Fruit fly (Drosophila melanogaster): Measurements from ENCODE around the gene alpha-Est10.

alpha-Est10 gene

dm6 chr3R:7515599-7516069 is 22.0 kb upstream of the alpha-Est10 start, which contains the start of gene alpha-Est8 (continued):
- TF ChIP-seq Camta (GFP tag; optimal IDR thresholded peaks at IDR 0.05), result no peak
- TF ChIP-seq CG32772 (GFP tag; IDR thresholded peaks at IDR 0.05), result no peak
- no peak for TF ChIP-seq ken (GFP tag; IDR thresholded peaks at IDR 0.05)
- no peak for TF ChIP-seq CG14014 (GFP tag; IDR thresholded peaks at IDR 0.05)
- TF ChIP-seq CG15479 (GFP tag; optimal IDR thresholded peaks at IDR 0.05), result no peak
- no peak for TF ChIP-seq mld (GFP tag; IDR thresholded peaks at IDR 0.05; ENCODE audit: partially characterized antibody)
- TF ChIP-seq slp2 (GFP tag; optimal IDR thresholded peaks at IDR 0.05), result no peak
- no peak for TF ChIP-seq Tbp (GFP tag; optimal IDR thresholded peaks at IDR 0.05)
- TF ChIP-seq CG17385 (GFP tag; optimal IDR thresholded peaks at IDR 0.05), result no peak
- TF ChIP-seq Rfx (GFP tag; IDR thresholded peaks at IDR 0.05), result peak; percentile 34; the same call in 1 of the 2 replicates
- TF ChIP-seq tap (tag; optimal IDR thresholded peaks at IDR 0.05), result no peak
- TF ChIP-seq Adf1 (GFP tag; IDR thresholded peaks at IDR 0.05), result peak; percentile 63; the same call in 1 of the 2 replicates
- TF ChIP-seq Trl (optimal IDR thresholded peaks at IDR 0.05), result no peak
- TF ChIP-seq Trl (GFP tag; optimal IDR thresholded peaks at IDR 0.05), result no peak
- no peak for TF ChIP-seq CG6813 (GFP tag; optimal IDR thresholded peaks at IDR 0.05)
- TF ChIP-seq CTCF (GFP tag; optimal IDR thresholded peaks at IDR 0.05), result no peak
- no peak for TF ChIP-seq al (GFP tag; IDR thresholded peaks at IDR 0.05)
- no peak for TF ChIP-seq bab2 (GFP tag; optimal IDR thresholded peaks at IDR 0.05)
- no peak for TF ChIP-seq CG11723 (GFP tag; optimal IDR thresholded peaks at IDR 0.05)
- TF ChIP-seq CG43689 (GFP tag; IDR thresholded peaks at IDR 0.05), result no peak
- TF ChIP-seq knrl (GFP tag; IDR thresholded peaks at IDR 0.05; ENCODE audit: partially characterized antibody), result no peak
- no peak for TF ChIP-seq Doc3 (GFP tag; IDR thresholded peaks at IDR 0.05; ENCODE audit: partially characterized antibody)
- no peak for TF ChIP-seq bsh (GFP tag; optimal IDR thresholded peaks at IDR 0.05)
- no peak for TF ChIP-seq peb (GFP tag; IDR thresholded peaks at IDR 0.05)
- no peak for TF ChIP-seq rib (GFP tag; IDR thresholded peaks at IDR 0.05)
- no peak for TF ChIP-seq Oli (tag; optimal IDR thresholded peaks at IDR 0.05)
- TF ChIP-seq gfzf (GFP tag; optimal IDR thresholded peaks at IDR 0.05), result no peak
- no peak for TF ChIP-seq Eip74EF (GFP tag; optimal IDR thresholded peaks at IDR 0.05)
- no peak for TF ChIP-seq CG4282 (GFP tag; optimal IDR thresholded peaks at IDR 0.05)
- no peak for TF ChIP-seq psq (GFP tag; optimal IDR thresholded peaks at IDR 0.05)
- no peak for TF ChIP-seq CG17186 (GFP tag; optimal IDR thresholded peaks at IDR 0.05)
- TF ChIP-seq vfl (GFP tag; optimal IDR thresholded peaks at IDR 0.05), result no peak
- no peak for TF ChIP-seq CG14860 (GFP tag; IDR thresholded peaks at IDR 0.05; ENCODE audit: partially characterized antibody)
- TF ChIP-seq ftz-f1 (GFP tag; optimal IDR thresholded peaks at IDR 0.05), result peak; percentile 13
- no peak for TF ChIP-seq bigmax (GFP tag; optimal IDR thresholded peaks at IDR 0.05)
- TF ChIP-seq CG12219 (GFP tag; optimal IDR thresholded peaks at IDR 0.05), result no peak
- peak; percentile 40 for TF ChIP-seq Hmr (GFP tag; optimal IDR thresholded peaks at IDR 0.05)
- no peak for TF ChIP-seq CG42726 (GFP tag; IDR thresholded peaks at IDR 0.05; ENCODE audit: partially characterized antibody)
- no peak for TF ChIP-seq CG16779 (GFP tag; IDR thresholded peaks at IDR 0.05)
- TF ChIP-seq CG17361 (GFP tag; IDR thresholded peaks at IDR 0.05), result no peak
- TF ChIP-seq CG4424 (GFP tag; optimal IDR thresholded peaks at IDR 0.05), result no peak
- TF ChIP-seq Nf-YC (tag; optimal IDR thresholded peaks at IDR 0.05), result no peak
- no peak for TF ChIP-seq CG11093 (GFP tag; IDR thresholded peaks at IDR 0.05)
- no peak for TF ChIP-seq h (optimal IDR thresholded peaks at IDR 0.05)
- TF ChIP-seq CG17359 (tag; optimal IDR thresholded peaks at IDR 0.05), result no peak
- no peak for TF ChIP-seq pzg (GFP tag; optimal IDR thresholded peaks at IDR 0.05)
- no peak for TF ChIP-seq gcm2 (GFP tag; optimal IDR thresholded peaks at IDR 0.05)
- no peak for TF ChIP-seq CG17829 (tag; optimal IDR thresholded peaks at IDR 0.05)
- TF ChIP-seq Nf-YB (GFP tag; optimal IDR thresholded peaks at IDR 0.05), result no peak
- TF ChIP-seq CrebB (tag; optimal IDR thresholded peaks at IDR 0.05), result no peak
- TF ChIP-seq Fer3 (tag; optimal IDR thresholded peaks at IDR 0.05), result no peak
- no peak for TF ChIP-seq CG8281 (tag; optimal IDR thresholded peaks at IDR 0.05)
